Fruit fly (Drosophila melanogaster) whole organism, prepupa: ENCODE data around the gene CG31038.

Source experiments
- Hr39 ChIP-seq: fragments of 200-800 bp; sonication (Bioruptor generic); optimal IDR thresholded peaks from 2 replicates; lab custom pipeline; 2016; ENCODE audit warnings: missing biosample characterization, missing genetic modification characterization
- Smox ChIP-seq: fragments of 200-800 bp; sonication (Bioruptor generic); optimal IDR thresholded peaks from 3 replicates; lab custom pipeline; 2016; ENCODE audit warnings: missing biosample characterization, missing genetic modification characterization
- dsx ChIP-seq: fragments of 200-800 bp; optimal IDR thresholded peaks from 3 replicates; lab custom pipeline; 2019; ENCODE audit warnings: missing biosample characterization, mild to moderate bottlenecking, missing genetic modification characterization, moderate library complexity; ENCODE audit not compliant: poor library complexity, severe bottlenecking
- net ChIP-seq: fragments of 200-800 bp; sonication (Bioruptor generic); optimal IDR thresholded peaks from 3 replicates; lab custom pipeline; 2016; ENCODE audit warnings: missing biosample characterization, missing genetic modification characterization
- spab ChIP-seq: fragments of 200-800 bp; sonication (Bioruptor generic); optimal IDR thresholded peaks from 2 replicates; lab custom pipeline; 2017; ENCODE audit warnings: missing biosample characterization, mild to moderate bottlenecking, missing genetic modification characterization, missing genetic modification reagents

- TF ChIP-seq Hr39 (GFP tag; lab: Kevin White, UChicago): no peak
- no peak for TF ChIP-seq spab (GFP tag; lab: Kevin White, UChicago)
- TF ChIP-seq dsx: peak; percentile 37
- TF ChIP-seq net (GFP tag; lab: Kevin White, UChicago): peak; percentile 15
- TF ChIP-seq Smox (GFP tag; lab: Kevin White, UChicago): no peak
Observed at dm6 chr3R:29841293-29841791, 35.5 kb upstream of the CG31038 start, which contains the start of gene Cad99C.
